Worm (Caenorhabditis elegans): ENCODE data around the gene unc-30.

Gene unc-30

DNA sequence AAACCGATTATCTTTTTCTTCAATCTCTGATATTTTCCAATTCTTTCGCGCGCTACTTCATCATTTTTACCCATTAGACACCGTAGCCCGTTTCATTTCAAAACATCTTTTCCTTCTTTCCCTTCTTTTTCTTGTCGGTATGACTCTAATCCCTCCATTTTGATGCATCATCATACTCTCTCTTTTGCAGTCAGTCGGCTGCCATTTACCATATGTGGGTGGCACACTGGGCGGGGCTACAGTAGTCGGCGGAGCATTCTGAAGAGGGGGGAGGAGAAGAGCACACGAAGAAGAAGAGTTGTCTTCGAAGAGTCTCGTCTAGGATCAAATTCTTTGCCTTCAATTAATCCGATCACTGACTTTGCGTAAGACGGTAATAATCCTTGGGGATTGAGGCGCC, at the start of gene unc-30:
Gene unc-30 (plus strand): TSS at position 184 of the 400 bp plus-strand sequence.
- no peak for TF ChIP-seq unc-62 (GFP tag; optimal IDR thresholded peaks at IDR 0.05)

DNA sequence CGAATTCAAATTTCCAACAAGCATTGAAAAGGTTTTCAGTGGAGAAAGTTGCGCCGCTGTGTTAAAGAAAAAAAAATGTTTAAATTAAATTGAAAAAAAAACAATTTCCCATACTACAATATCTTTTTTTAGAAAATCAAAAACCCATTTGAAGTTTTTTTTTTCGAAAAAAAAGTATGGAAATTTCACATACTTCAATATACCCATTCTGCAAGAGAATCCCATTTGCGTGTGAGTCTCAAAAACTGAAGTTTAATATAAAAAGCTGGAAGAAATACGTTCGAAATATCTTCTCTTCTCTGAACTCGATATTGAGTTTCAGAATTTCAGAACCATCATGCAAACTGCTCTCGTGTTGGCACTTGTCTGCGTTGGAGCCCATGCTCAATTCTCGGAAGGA, 48.6 kb upstream of the unc-30 start, which contains the start of gene scl-7:
Gene scl-7 (plus strand): TSS at position 301 of the 400 bp plus-strand sequence.
- no peak for TF ChIP-seq unc-62 (GFP tag; optimal IDR thresholded peaks at IDR 0.05)

DNA sequence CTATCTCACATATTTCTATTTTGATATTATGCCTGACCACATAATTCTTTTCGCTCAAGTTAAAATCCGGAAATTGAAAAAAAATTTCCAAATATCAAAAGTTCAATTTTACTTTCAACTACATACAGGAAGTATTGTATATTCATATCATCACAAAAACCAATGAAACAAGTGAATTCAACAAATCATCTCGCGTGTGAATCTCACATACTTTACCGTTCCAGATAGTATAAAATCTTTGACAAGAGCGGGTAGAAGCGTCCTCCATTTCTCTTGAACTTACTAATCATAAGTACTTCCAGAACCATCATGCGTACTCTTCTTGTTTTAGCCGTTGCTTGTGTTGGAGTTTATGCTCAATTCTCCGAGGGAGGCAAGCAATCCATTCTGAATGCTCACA, 47.3 kb upstream of the unc-30 start, which contains the start of gene scl-8:
Gene scl-8 (plus strand): TSS at position 301 of the 400 bp plus-strand sequence.
- TF ChIP-seq unc-62 (GFP tag; optimal IDR thresholded peaks at IDR 0.05) = no peak

DNA sequence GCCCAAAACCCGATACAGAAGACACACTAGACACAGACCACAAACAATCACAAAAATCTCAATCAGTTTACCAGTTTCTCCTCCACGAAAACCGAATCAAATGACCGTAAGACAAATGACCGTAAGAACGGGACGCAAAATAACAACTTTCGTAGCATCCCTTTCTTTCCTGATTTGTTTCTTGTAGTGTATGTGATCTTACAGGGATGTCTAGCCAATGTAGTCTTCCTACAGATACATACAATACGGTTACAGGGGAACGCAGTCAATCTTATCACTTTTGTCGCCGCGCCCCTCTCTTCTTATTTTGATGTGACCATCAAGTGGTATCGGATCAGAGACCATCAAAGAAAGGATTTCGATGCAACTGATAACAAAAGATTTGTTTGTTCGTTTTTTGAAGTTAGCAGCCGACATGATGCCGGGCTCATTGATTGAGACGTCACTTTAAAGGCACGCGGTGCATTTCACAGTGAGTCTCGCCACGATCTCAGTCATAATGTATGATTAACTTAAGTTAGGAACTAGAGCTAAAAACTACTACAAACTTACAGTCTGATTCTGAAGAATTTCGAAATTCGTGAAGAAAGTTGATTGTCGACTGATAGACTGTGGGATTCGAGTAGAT, 43.0 kb upstream of the unc-30 start:
- no peak for TF ChIP-seq unc-62 (GFP tag; optimal IDR thresholded peaks at IDR 0.05)

DNA sequence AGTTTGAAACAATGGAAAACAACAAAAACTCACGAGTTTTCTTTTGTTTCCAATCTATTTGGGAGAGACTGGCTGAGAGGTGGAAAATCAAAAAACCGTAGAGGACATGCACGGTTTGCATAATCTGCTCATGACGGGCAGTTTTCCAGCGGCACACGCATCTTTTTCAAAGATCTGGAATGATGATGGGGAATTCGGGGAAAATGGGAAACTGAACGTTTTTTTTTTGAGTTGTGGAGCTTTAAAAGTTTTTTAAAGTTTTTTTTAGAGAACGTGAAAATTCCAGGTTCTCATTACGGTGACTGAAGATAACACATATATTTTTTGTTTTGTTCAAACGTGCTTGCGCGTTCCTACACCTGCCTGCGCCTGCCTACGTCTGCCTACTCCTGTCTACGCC, 42.2 kb upstream of the unc-30 start, which contains the start of gene C39E9.7:
Gene C39E9.7 (minus strand): TSS at position 101 of the 400 bp plus-strand sequence.
- no peak for TF ChIP-seq unc-62 (GFP tag; optimal IDR thresholded peaks at IDR 0.05)

DNA sequence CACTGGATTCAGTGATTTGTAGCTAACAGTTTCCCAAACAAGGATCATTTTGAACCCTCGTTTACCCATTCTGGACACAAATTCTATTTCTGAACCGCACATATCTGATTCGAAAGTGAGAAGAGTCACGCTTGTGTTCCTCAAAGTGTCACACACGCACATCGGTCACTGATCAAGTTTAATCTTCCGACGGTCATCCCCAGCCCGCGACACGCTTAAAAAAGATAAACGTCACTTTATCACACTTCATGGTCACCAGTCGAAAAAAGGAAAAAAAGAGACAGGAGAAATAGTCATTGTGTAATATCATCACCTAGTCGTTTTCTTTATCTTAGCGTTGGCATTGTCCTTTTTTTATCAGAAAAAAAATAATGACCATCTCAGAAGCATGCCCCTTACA, 41.1 kb upstream of the unc-30 start:
- TF ChIP-seq unc-62 (GFP tag; optimal IDR thresholded peaks at IDR 0.05) = no peak

DNA sequence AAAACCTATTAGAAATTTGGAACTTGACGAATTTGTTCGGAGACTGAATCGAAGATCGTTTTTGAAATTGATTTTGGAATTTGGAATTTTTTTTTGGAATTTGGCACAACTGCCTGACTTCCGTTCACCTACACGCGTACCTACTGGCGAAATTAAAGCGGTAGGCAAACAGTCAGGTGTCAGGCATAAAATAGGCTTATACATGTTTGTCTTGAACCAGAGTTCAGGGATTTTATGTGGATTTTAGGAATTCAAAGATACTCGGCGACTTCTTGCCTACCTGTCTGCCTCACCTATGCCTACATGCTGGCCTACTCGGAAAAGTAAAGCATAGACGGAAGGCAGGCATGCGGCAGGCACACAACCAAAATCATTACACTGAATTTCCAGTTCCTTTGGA, 40.4 kb upstream of the unc-30 start:
- no peak for TF ChIP-seq unc-62 (GFP tag; optimal IDR thresholded peaks at IDR 0.05)

DNA sequence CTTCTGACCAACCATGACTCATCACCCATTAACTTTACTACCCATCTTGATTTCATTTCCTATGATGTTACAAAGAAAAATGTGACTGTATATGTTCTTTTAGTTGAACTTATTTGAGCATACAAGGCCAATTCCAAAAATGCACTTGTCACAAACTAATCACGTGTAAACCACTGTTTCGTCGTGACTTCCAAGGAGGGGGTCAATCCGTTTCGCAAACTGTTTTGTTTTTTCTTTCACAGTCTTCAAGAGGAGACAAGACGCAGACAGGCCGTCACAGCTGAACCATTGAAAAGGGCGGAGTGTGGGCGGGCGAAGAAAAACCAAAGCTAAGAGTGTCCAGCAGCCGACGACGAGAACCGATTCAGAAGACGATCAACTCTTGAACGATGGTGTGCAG, 39.7 kb upstream of the unc-30 start, which contains the start of gene C39E9.8:
Gene C39E9.8 (plus strand): TSS at position 328 of the 400 bp plus-strand sequence.
- no peak for TF ChIP-seq unc-62 (GFP tag; optimal IDR thresholded peaks at IDR 0.05)

DNA sequence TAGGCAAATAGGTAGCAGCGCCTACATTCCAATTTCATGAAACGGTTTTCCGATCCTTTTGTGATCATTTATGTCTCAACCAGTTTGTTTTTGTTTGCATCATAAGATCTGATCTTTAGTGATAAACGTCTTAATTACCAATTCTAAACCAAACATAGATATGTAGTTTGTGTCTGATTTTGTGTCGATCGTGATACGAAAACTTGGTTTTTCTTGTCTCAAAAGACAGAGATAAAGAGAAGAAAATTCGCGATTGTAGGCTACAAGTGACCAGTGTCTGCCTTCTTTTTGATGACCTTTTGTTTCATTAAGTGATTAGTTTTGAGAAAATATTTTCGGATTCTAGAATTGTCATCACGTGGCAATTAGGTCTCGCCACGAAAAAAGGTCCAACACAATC, 38.6 kb upstream of the unc-30 start:
- no peak for TF ChIP-seq unc-62 (GFP tag; optimal IDR thresholded peaks at IDR 0.05)

DNA sequence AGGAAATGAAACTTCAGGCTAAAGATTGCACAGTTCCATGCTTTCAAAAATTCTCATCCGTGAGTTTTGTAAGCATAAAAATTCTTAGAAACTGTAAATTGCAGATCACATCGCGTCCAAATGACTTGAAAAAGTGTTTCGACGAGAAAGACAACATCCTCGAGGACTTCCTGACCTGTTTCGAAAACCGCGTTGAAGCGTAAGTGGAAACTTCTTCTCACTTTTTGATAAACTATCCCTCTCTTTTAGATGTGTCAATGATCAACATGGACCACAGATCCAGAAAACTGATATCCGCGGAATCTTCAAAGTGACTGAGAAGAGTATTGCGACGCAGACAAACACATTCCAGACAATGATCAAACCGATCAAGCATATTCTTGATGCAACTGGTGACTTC, 37.9 kb upstream of the unc-30 start:
- no peak for TF ChIP-seq unc-62 (GFP tag; optimal IDR thresholded peaks at IDR 0.05)

DNA sequence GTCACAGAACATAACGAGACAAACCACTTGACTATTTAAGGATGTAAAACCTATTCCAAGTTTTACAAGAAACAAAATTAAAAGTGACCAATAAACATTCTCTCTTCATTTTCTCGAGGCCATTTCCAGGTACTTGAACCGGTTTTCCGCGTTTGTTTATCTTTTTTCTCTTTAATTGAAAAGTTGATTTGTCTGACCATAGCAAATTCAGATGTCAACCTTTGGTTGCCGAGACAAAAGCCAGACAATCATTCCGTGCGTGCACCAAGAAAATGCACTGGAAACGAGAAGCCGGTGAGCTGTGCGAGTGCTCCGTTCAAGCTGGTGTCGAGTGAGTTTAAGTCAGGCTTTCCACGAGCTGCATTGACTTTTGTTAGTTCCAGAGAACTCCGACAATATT, 36.7 kb upstream of the unc-30 start:
- TF ChIP-seq unc-62 (GFP tag; optimal IDR thresholded peaks at IDR 0.05) = no peak

DNA sequence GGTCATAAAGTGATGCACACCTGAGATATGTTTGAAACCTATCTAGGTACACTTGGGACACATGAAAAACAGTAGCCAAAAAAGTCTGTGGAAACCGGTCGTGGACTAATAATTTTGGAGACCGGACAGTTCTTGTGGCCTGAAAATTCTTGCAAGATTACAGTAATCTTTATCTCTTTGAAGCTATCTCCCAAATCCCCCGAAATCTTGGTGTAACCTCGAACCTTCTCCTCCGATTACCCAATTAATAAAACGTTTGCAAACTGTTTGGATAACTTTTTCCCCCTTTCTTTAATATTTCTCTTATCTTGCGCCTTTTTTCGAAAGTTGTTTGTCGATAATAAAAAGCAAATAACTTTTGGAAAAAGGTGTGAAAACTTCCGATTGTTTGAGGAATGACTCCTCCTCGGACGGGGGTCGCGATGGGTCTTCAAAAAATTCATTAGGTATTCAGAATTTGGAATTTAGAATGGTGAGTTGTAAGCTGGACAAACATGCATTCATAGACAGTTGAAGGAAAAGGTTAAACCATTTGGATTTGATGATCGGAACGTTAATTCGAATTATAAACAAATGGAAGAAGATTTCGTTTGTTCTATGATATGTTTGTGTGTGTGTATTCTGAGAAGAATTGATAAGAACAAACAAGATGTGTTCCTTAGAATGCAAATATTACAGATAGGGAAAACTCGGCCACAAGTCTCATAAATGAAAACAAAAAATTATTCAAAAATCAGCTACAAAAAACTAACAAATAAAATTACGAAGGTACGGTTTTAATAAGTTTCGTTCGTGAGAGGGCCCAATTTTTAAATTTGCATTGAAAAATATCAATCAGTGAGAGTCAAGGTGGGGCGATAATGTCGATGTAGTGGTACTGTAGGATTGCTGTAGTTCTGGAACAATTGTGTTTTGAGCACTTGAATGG, 35.7 kb upstream of the unc-30 start:
- no peak for TF ChIP-seq unc-62 (GFP tag; optimal IDR thresholded peaks at IDR 0.05)

DNA sequence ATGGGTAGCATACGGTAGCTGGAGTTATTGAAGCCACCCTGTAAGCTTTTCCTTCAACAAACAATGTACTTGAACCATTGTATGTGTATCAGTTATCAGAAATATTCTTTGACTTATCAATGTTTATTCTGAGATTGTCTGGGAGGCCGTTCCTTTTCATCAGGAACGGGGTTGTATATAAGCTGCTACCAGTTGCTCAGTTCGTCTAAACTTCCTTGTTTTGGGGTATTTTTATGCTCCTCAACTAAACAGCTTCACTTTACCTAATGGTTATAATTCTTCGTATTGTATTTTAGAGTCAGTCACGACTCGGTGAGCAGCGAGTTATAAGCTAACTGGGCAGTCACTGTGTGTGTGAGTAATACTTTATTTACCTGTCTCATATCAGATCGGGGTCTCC, 33.1 kb upstream of the unc-30 start:
- no peak for TF ChIP-seq unc-62 (GFP tag; optimal IDR thresholded peaks at IDR 0.05)

DNA sequence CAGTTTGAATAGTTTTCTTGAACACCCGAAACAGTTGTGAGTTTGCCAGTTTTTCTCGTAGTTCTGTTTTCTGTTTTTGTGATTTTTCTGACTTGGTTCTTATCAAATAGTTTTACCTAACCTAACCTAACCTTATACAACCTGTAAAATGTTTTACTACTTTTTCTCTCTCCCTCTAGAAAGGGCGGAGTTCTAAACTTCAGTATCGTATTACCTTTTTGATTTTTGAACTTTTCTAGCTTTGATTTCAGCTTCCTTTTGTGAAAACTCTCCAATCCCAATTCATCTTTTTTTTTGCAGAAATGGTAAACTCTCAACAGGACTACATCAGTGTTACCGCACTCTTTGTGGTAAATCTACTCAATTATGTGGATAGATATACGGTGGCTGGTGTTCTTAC, 32.1 kb upstream of the unc-30 start, which contains the start of gene spin-2:
Gene spin-2 (plus strand): TSS at position 301 of the 400 bp plus-strand sequence.
- TF ChIP-seq unc-62 (GFP tag; optimal IDR thresholded peaks at IDR 0.05) = no peak

DNA sequence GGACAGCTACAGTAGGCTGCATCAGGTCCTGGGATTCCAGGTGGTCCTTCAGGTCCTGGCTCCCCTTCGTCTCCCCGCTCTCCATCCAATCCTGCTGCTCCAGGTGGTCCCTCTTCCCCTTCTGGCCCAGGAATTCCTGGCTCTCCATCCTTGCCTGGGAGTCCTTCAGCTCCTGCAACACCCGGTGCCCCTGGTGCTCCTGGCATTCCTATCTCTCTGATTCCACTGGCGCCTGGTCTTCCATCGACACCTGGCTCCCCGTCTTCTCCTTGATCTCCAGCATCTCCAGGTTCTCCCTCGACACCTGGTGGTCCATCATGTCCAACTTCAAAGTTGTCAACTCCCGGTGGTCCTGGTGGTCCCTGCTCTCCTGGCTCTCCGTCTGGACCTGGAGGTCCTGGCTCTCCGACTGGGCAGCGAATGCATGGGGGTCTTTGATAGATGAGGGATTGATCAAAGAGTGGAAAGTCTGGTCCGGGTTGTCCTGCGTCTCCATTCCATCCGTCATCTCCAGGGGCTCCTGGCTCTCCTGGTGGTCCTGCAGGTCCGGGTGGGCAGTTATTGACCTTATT, 29.0 kb upstream of the unc-30 start:
- no peak for TF ChIP-seq unc-62 (GFP tag; optimal IDR thresholded peaks at IDR 0.05)

DNA sequence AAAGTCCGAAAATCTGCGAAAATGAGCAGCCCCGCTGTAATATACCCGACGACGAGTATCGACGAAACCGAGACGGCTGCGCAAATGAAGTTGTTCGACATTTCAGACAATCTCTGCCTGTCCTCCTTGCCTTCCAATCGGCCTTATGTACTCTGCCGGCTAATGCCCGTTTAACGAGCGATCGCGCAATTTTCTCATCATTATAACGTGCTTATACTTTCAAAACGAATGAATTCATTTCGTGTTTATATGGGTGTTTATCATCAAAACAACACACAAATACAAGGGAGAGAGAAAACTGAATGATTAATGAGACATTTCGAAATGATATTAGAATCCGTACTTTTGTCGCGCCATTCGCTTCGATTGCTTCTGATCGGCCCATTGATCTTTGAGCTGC, 27.8 kb upstream of the unc-30 start, which contains the start of gene col-132:
Gene col-132 (minus strand): TSS at position 101 of the 400 bp plus-strand sequence.
- no peak for TF ChIP-seq unc-62 (GFP tag; optimal IDR thresholded peaks at IDR 0.05)
